Fruit fly (Drosophila melanogaster) whole organism, embryonic: Measurements from ENCODE around the gene ABCB7.

ENCODE experiments used
- Ada2b ChIP-seq: fragments of 200-800 bp; sonication (Bioruptor generic); IDR thresholded peaks from 2 replicates; pipeline ENCODE4 v1.3.6; 2022; ENCODE audit warnings: missing biosample characterization, missing genetic modification characterization
- Atf6 ChIP-seq: fragments of 200-800 bp; sonication (Bioruptor generic); IDR thresholded peaks from 2 replicates; pipeline ENCODE4 v1.3.6; 2022; ENCODE audit warnings: missing biosample characterization, missing genetic modification characterization
- Awh ChIP-seq: fragments of 200-800 bp; sonication (Bioruptor generic); IDR thresholded peaks from 2 replicates; pipeline ENCODE4, ENCODE4 v1.3.6; 2022; ENCODE audit warnings: missing biosample characterization, missing genetic modification characterization
- CG10654 ChIP-seq: fragments of 200-800 bp; sonication (Bioruptor generic); optimal IDR thresholded peaks from 2 replicates; lab custom pipeline; 2016; ENCODE audit warnings: missing biosample characterization, missing genetic modification characterization
- CG11247 ChIP-seq: fragments of 200-800 bp; sonication (Bioruptor generic); IDR thresholded peaks from 2 replicates; pipeline ENCODE4 v1.3.6; 2022; ENCODE audit warnings: missing biosample characterization, missing genetic modification characterization
- CG11696 ChIP-seq: fragments of 200-800 bp; sonication (Bioruptor generic); IDR thresholded peaks from 2 replicates; pipeline ENCODE4 v1.3.6; 2022; ENCODE audit warnings: missing biosample characterization, missing genetic modification characterization
- CG12071 ChIP-seq: fragments of 200-800 bp; sonication (Bioruptor generic); optimal IDR thresholded peaks from 3 replicates; lab custom pipeline; 2018; ENCODE audit warnings: missing biosample characterization, mild to moderate bottlenecking, missing genetic modification characterization
- CG18476 ChIP-seq: fragments of 200-800 bp; sonication (Bioruptor generic); optimal IDR thresholded peaks from 2 replicates; lab custom pipeline; 2016; ENCODE audit warnings: missing biosample characterization, mild to moderate bottlenecking, missing genetic modification characterization
- CG31365 ChIP-seq: fragments of 200-800 bp; sonication (Bioruptor generic); optimal IDR thresholded peaks from 2 replicates; lab custom pipeline; 2018; ENCODE audit warnings: missing biosample characterization, mild to moderate bottlenecking, missing genetic modification characterization
- CG5180 ChIP-seq: fragments of 200-800 bp; sonication (Bioruptor generic); optimal IDR thresholded peaks from 3 replicates; lab custom pipeline; 2017; ENCODE audit warnings: missing biosample characterization, missing genetic modification characterization, mild to moderate bottlenecking, moderate library complexity, missing genetic modification reagents
- Dad ChIP-seq: fragments of 200-800 bp; sonication (Bioruptor generic); optimal IDR thresholded peaks from 3 replicates; lab custom pipeline; 2016; ENCODE audit warnings: missing biosample characterization, missing genetic modification characterization
- Dbx ChIP-seq: fragments of 200-800 bp; sonication (Bioruptor generic); IDR thresholded peaks from 3 replicates; pipeline ENCODE4 v1.3.6; 2022; ENCODE audit warnings: missing biosample characterization, missing genetic modification characterization
- Doc3 ChIP-seq: fragments of 200-800 bp; sonication (Bioruptor generic); IDR thresholded peaks from 3 replicates; pipeline ENCODE4 v1.3.6; 2022; ENCODE audit warnings: missing biosample characterization, missing genetic modification characterization; ENCODE audit not compliant: partially characterized antibody
- Dp ChIP-seq: fragments of 200-800 bp; sonication (Bioruptor generic); optimal IDR thresholded peaks from 2 replicates; lab custom pipeline; 2018; ENCODE audit warnings: missing biosample characterization, mild to moderate bottlenecking, missing genetic modification characterization, moderate library complexity
- Dref ChIP-seq: fragments of 200-800 bp; sonication (Bioruptor generic); IDR thresholded peaks from 2 replicates; pipeline ENCODE4 v1.3.6; 2022; ENCODE audit warnings: missing biosample characterization, missing genetic modification characterization
- ERR ChIP-seq: fragments of 200-800 bp; sonication (Bioruptor generic); optimal IDR thresholded peaks from 2 replicates; lab custom pipeline; 2016; ENCODE audit warnings: missing biosample characterization, missing genetic modification characterization
- Elba2 ChIP-seq: fragments of 200-800 bp; sonication (Bioruptor generic); optimal IDR thresholded peaks from 3 replicates; lab custom pipeline; 2016; ENCODE audit warnings: missing biosample characterization, missing genetic modification characterization
- Gug ChIP-seq: fragments of 200-800 bp; sonication (Bioruptor generic); IDR thresholded peaks from 4 replicates; pipeline ENCODE4 v1.3.6; 2022; ENCODE audit warnings: missing biosample characterization, missing genetic modification characterization
- Hey ChIP-seq: fragments of 200-800 bp; sonication (Bioruptor generic); optimal IDR thresholded peaks from 3 replicates; lab custom pipeline; 2018; ENCODE audit warnings: missing biosample characterization, mild to moderate bottlenecking, missing genetic modification characterization
- Hmr ChIP-seq: fragments of 200-800 bp; sonication (Bioruptor generic); optimal IDR thresholded peaks from 3 replicates; lab custom pipeline; 2017; ENCODE audit warnings: mild to moderate bottlenecking, missing biosample characterization, missing genetic modification reagents, missing genetic modification characterization
- Hr51 ChIP-seq, 2 experiments: fragments of 200-800 bp; sonication (Bioruptor generic); optimal IDR thresholded peaks; 2 replicates in 1 of 2; 3 replicates in 1 of 2; lab custom pipeline; 2016 to 2018; ENCODE audit warnings: missing biosample characterization in 2 of 2, missing genetic modification characterization in 2 of 2, mild to moderate bottlenecking in 1 of 2, moderate library complexity in 1 of 2
- Kr ChIP-seq: fragments of 200-800 bp; sonication (Bioruptor generic); optimal IDR thresholded peaks from 2 replicates; lab custom pipeline; 2017; ENCODE audit warnings: missing biosample characterization, mild to moderate bottlenecking, missing genetic modification characterization
- MBD-R2 ChIP-seq: fragments of 200-800 bp; sonication (Bioruptor generic); IDR thresholded peaks from 2 replicates; pipeline ENCODE4 v1.3.6; 2022; ENCODE audit warnings: missing biosample characterization, missing genetic modification characterization
- Mes4 ChIP-seq: fragments of 200-800 bp; sonication (Bioruptor generic); optimal IDR thresholded peaks from 2 replicates; lab custom pipeline; 2016; ENCODE audit warnings: missing biosample characterization, missing genetic modification characterization
- NC2α ChIP-seq: fragments of 200-800 bp; sonication (Bioruptor generic); optimal IDR thresholded peaks from 2 replicates; lab custom pipeline; 2016; ENCODE audit warnings: missing biosample characterization, missing genetic modification characterization
- Sry-β ChIP-seq: fragments of 200-800 bp; sonication (Bioruptor generic); optimal IDR thresholded peaks from 2 replicates; lab custom pipeline; 2018; ENCODE audit warnings: missing biosample characterization, mild to moderate bottlenecking, missing genetic modification characterization, moderate library complexity
- Trl ChIP-seq, 3 experiments: fragments of >200 bp in 2 of 3; fragments of 200-800 bp in 1 of 3; sonication (Bioruptor generic) in 1 of 3; optimal IDR thresholded peaks; 2 replicates in 1 of 3; 3 replicates in 2 of 3; lab custom pipeline; 2016 to 2017; ENCODE audit warnings: missing biosample characterization in 1 of 3, missing genetic modification characterization in 1 of 3
- ab ChIP-seq: fragments of 200-800 bp; sonication (Bioruptor generic); optimal IDR thresholded peaks from 2 replicates; lab custom pipeline; 2016; ENCODE audit warnings: missing biosample characterization, missing genetic modification characterization
- bigmax ChIP-seq: fragments of 200-800 bp; sonication (Bioruptor generic); optimal IDR thresholded peaks from 2 replicates; lab custom pipeline; 2018; ENCODE audit warnings: missing biosample characterization, mild to moderate bottlenecking, missing genetic modification characterization
- btn ChIP-seq: fragments of 200-800 bp; sonication (Bioruptor generic); optimal IDR thresholded peaks from 2 replicates; lab custom pipeline; 2016; ENCODE audit warnings: missing biosample characterization, missing genetic modification characterization
- cas ChIP-seq: fragments of 200-800 bp; sonication (Bioruptor generic); IDR thresholded peaks from 2 replicates; pipeline ENCODE4 v1.3.6; 2022; ENCODE audit warnings: missing biosample characterization, missing genetic modification characterization
- caup ChIP-seq: fragments of 200-800 bp; sonication (Bioruptor generic); optimal IDR thresholded peaks from 3 replicates; lab custom pipeline; 2017; ENCODE audit warnings: missing biosample characterization, mild to moderate bottlenecking, missing genetic modification characterization, moderate library complexity; ENCODE audit not compliant: severe bottlenecking
- emc ChIP-seq: fragments of 200-800 bp; sonication (Bioruptor generic); optimal IDR thresholded peaks from 2 replicates; lab custom pipeline; 2016; ENCODE audit warnings: missing biosample characterization, missing genetic modification characterization
- gfzf ChIP-seq: fragments of 200-800 bp; sonication (Bioruptor generic); optimal IDR thresholded peaks from 2 replicates; lab custom pipeline; 2016; ENCODE audit warnings: missing biosample characterization, mild to moderate bottlenecking, missing genetic modification characterization, moderate library complexity
- hbn ChIP-seq: fragments of 200-800 bp; sonication (Bioruptor generic); IDR thresholded peaks from 2 replicates; pipeline ENCODE4 v1.3.6; 2022; ENCODE audit warnings: missing biosample characterization, missing genetic modification characterization; ENCODE audit not compliant: partially characterized antibody
- insv ChIP-seq, 2 experiments: fragments of 200-800 bp; sonication (Bioruptor generic); optimal IDR thresholded peaks; 3 replicates each; lab custom pipeline; 2016 to 2018; ENCODE audit warnings: missing biosample characterization in 2 of 2, missing genetic modification characterization in 2 of 2
- inv ChIP-seq: fragments of 200-800 bp; sonication (Bioruptor generic); IDR thresholded peaks from 2 replicates; pipeline ENCODE4 v1.3.6; 2022; ENCODE audit warnings: missing biosample characterization, missing genetic modification characterization; ENCODE audit not compliant: partially characterized antibody
- nerfin-1 ChIP-seq: fragments of 200-800 bp; sonication (Bioruptor generic); optimal IDR thresholded peaks from 3 replicates; lab custom pipeline; 2019; ENCODE audit warnings: missing biosample characterization, mild to moderate bottlenecking, missing genetic modification characterization, moderate library complexity
- pho ChIP-seq: fragments of 200-800 bp; sonication (Bioruptor generic); optimal IDR thresholded peaks from 2 replicates; lab custom pipeline; 2016; ENCODE audit warnings: missing biosample characterization, missing genetic modification characterization
- psq ChIP-seq: fragments of 200-800 bp; sonication (Bioruptor generic); optimal IDR thresholded peaks from 2 replicates; lab custom pipeline; 2017; ENCODE audit warnings: missing biosample characterization, missing genetic modification characterization
- row ChIP-seq: fragments of 200-800 bp; sonication (Bioruptor generic); IDR thresholded peaks from 3 replicates; pipeline ENCODE4 v1.3.6; 2022; ENCODE audit warnings: missing biosample characterization, missing genetic modification characterization
- run ChIP-seq: fragments of 200-800 bp; sonication (Bioruptor generic); optimal IDR thresholded peaks from 3 replicates; lab custom pipeline; 2018; ENCODE audit warnings: missing biosample characterization, mild to moderate bottlenecking, missing genetic modification characterization
- schlank ChIP-seq: fragments of 200-800 bp; sonication (Bioruptor generic); optimal IDR thresholded peaks from 2 replicates; lab custom pipeline; 2018; ENCODE audit warnings: missing biosample characterization, mild to moderate bottlenecking, missing genetic modification characterization
- seq ChIP-seq: fragments of 200-800 bp; sonication (Bioruptor generic); IDR thresholded peaks from 2 replicates; pipeline ENCODE4 v1.3.6; 2022; ENCODE audit warnings: missing biosample characterization, missing genetic modification characterization
- slbo ChIP-seq: fragments of 200-800 bp; sonication (Bioruptor generic); IDR thresholded peaks from 2 replicates; pipeline ENCODE4 v1.3.6; 2022; ENCODE audit warnings: missing biosample characterization, missing genetic modification characterization
- trh ChIP-seq: fragments of 200-800 bp; sonication (Bioruptor generic); optimal IDR thresholded peaks from 2 replicates; lab custom pipeline; 2016; ENCODE audit warnings: missing biosample characterization, missing genetic modification characterization
- twi ChIP-seq: fragments of 200-800 bp; optimal IDR thresholded peaks from 2 replicates; lab custom pipeline; 2019; ENCODE audit warnings: missing biosample characterization, mild to moderate bottlenecking, missing genetic modification characterization, moderate library complexity
- vnd ChIP-seq: fragments of 200-800 bp; sonication (Bioruptor generic); IDR thresholded peaks from 3 replicates; pipeline ENCODE4 v1.3.6; 2022; ENCODE audit warnings: missing biosample characterization, missing genetic modification characterization; ENCODE audit not compliant: partially characterized antibody
- wek ChIP-seq: fragments of 200-800 bp; sonication (Bioruptor generic); optimal IDR thresholded peaks from 3 replicates; lab custom pipeline; 2018; ENCODE audit warnings: missing biosample characterization, mild to moderate bottlenecking, missing genetic modification characterization, moderate library complexity

The ABCB7 gene

dm6 chr3L:1628176-1628866, 10.1 kb downstream of the ABCB7 start, which contains the start of gene CG13928 (continued):
- TF ChIP-seq Kr (GFP tag; lab: Kevin White, UChicago) (peak; percentile 44), psq (GFP tag; lab: Kevin White, UChicago) (no peak), schlank (tag; lab: Kevin White, UChicago) (no peak), Dad (GFP tag; lab: Kevin White, UChicago) (no peak), seq (GFP tag; lab: Robert Waterston, UW) (peak; percentile 75; the same call in 1 of the 2 replicates), CG11247 (GFP tag; lab: Robert Waterston, UW) (no peak), CG11696 (GFP tag; lab: Robert Waterston, UW) (no peak), Dbx (GFP tag; lab: Robert Waterston, UW) (peak; percentile 42; the same call in 1 of the 3 replicates), row (GFP tag; lab: Robert Waterston, UW) (peak; percentile 62), pho (no peak), NC2α (GFP tag; lab: Kevin White, UChicago) (no peak), ab (GFP tag; lab: Kevin White, UChicago) (no peak), Hr51 (GFP tag; optimal IDR thresholded peaks at IDR 0.05; lab: Kevin White, UChicago) (no peak), ERR (no peak), Trl (optimal IDR thresholded peaks at IDR 0.05; lab: Kevin White, UChicago) (peak; percentile 24 to 53), Trl (GFP tag; optimal IDR thresholded peaks at IDR 0.05; lab: Kevin White, UChicago) (no peak), slbo (GFP tag; lab: Robert Waterston, UW) (peak; percentile 12; the same call in 1 of the 2 replicates), CG31365 (tag; lab: Kevin White, UChicago) (no peak), Elba2 (GFP tag; lab: Kevin White, UChicago) (no peak), nerfin-1 (tag; lab: Kevin White, UChicago) (peak; percentile 21), Doc3 (GFP tag; lab: Robert Waterston, UW) (no peak), vnd (GFP tag; lab: Robert Waterston, UW) (0 out of 3 replicates have a peak, but pooled peaks have one; percentile 12), trh (GFP tag; lab: Kevin White, UChicago) (no peak), run (tag; lab: Kevin White, UChicago) (no peak), caup (no peak), wek (GFP tag; lab: Kevin White, UChicago) (no peak), CG10654 (GFP tag; lab: Kevin White, UChicago) (no peak), Dp (GFP tag; lab: Kevin White, UChicago) (no peak), gfzf (GFP tag; lab: Kevin White, UChicago) (no peak), Dref (GFP tag; lab: Robert Waterston, UW) (no peak), MBD-R2 (no peak), Awh (GFP tag; lab: Robert Waterston, UW) (no peak), hbn (GFP tag; lab: Robert Waterston, UW) (no peak), cas (GFP tag; lab: Robert Waterston, UW) (no peak), CG12071 (GFP tag; lab: Kevin White, UChicago) (no peak), Hey (tag; lab: Kevin White, UChicago) (no peak), Mes4 (GFP tag; lab: Kevin White, UChicago) (no peak), btn (GFP tag; lab: Kevin White, UChicago) (no peak), Sry-β (no peak), twi (tag; lab: Kevin White, UChicago) (no peak), inv (no peak), emc (GFP tag; lab: Kevin White, UChicago) (no peak), CG18476 (no peak), insv (GFP tag; optimal IDR thresholded peaks at IDR 0.05; lab: Kevin White, UChicago) (no peak), Hmr (GFP tag; lab: Kevin White, UChicago) (no peak), CG5180 (GFP tag; lab: Kevin White, UChicago) (no peak), Ada2b (GFP tag; lab: Robert Waterston, UW) (no peak), Gug (GFP tag; lab: Robert Waterston, UW) (no peak), bigmax (peak; percentile 81), Atf6 (GFP tag; lab: Robert Waterston, UW) (0 out of 2 replicates have a peak, but pooled peaks have one; percentile 5)
